Worm (Caenorhabditis elegans): ENCODE measurements around the gene ZC168.2.

Gene ZC168.2

DNA sequence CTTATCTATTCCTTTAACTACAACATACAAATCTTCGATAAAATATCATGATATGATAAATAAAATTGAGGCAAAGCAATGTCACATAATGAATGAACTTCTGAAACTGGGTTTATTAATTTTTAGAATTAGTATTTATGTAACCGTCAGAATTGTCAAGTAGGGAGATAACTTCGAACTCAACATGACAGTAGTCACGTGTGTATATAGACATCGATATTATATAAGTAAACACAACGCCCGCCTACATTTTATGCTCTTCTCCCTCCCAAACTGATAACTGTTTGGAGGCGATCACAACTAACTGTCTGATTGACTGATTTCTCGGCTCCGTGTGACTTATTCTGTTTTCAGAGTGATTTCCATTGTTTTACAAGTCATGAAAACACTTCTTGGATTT lies 33.5 kb downstream of the ZC168.2 start, which contains the start of gene ugt-54:
TSS of gene ugt-54 (plus strand) at position 355 of the 400 bp plus-strand sequence.
- no peak for TF ChIP-seq lsy-2 (tag; optimal IDR thresholded peaks at IDR 0.05)
- no peak for TF ChIP-seq tag-97 (GFP tag; IDR thresholded peaks at IDR 0.05)
- TF ChIP-seq php-3 (GFP tag; IDR thresholded peaks at IDR 0.05) = peak; percentile 63; the same call in 1 of the 2 replicates
- peak in 1 of 2 experiments; percentile 25 for TF ChIP-seq daf-16 (GFP tag; optimal IDR thresholded peaks at IDR 0.05)
- TF ChIP-seq daf-16 (tag; optimal IDR thresholded peaks at IDR 0.05) = peak; percentile 93
- peak; percentile 31 for TF ChIP-seq pqm-1 (tag; optimal IDR thresholded peaks at IDR 0.05)
- TF ChIP-seq lin-39 (tag; optimal IDR thresholded peaks at IDR 0.05) = no peak
- TF ChIP-seq nhr-237 (tag; optimal IDR thresholded peaks at IDR 0.05) = no peak
- TF ChIP-seq daf-12 (tag; optimal IDR thresholded peaks at IDR 0.05) = no peak
- TF ChIP-seq vab-7 (GFP tag; IDR thresholded peaks at IDR 0.05) = no peak
- TF ChIP-seq arid-1 (GFP tag; conservative IDR thresholded peaks at IDR 0.05) = no peak
- TF ChIP-seq Y105C5A.15 (GFP tag; IDR thresholded peaks at IDR 0.05) = no peak
- TF ChIP-seq nhr-102 (tag; optimal IDR thresholded peaks at IDR 0.05) = peak; percentile 43
- no peak for TF ChIP-seq Y75B8A.6 (GFP tag; IDR thresholded peaks at IDR 0.05)
- TF ChIP-seq ces-1 (GFP tag; optimal IDR thresholded peaks at IDR 0.05) = no peak
- TF ChIP-seq tra-1 (GFP tag; IDR thresholded peaks at IDR 0.05) = no peak
- TF ChIP-seq nhr-48 (tag; optimal IDR thresholded peaks at IDR 0.05) = peak; percentile 57
- TF ChIP-seq nhr-77 (tag; optimal IDR thresholded peaks at IDR 0.05) = no peak
- no peak for TF ChIP-seq rbr-2 (tag; optimal IDR thresholded peaks at IDR 0.05)
- no peak for TF ChIP-seq ceh-28 (tag; optimal IDR thresholded peaks at IDR 0.05)
- TF ChIP-seq daf-8 (GFP tag; IDR thresholded peaks at IDR 0.05) = no peak
- TF ChIP-seq F26F4.8 (GFP tag; conservative IDR thresholded peaks at IDR 0.05) = no peak
- no peak for TF ChIP-seq lin-13 (GFP tag; optimal IDR thresholded peaks at IDR 0.05)
- TF ChIP-seq dpl-1 (GFP tag; optimal IDR thresholded peaks at IDR 0.05) = no peak
- peak; percentile 84 for TF ChIP-seq dmd-6 (GFP tag; IDR thresholded peaks at IDR 0.05)
- no peak for TF ChIP-seq lin-29 (GFP tag; IDR thresholded peaks at IDR 0.05)
- TF ChIP-seq dve-1 (tag; optimal IDR thresholded peaks at IDR 0.05; ENCODE audit: insufficient read depth) = peak; percentile 72
- TF ChIP-seq hmg-1.1 (GFP tag; IDR thresholded peaks at IDR 0.05) = no peak
- TF ChIP-seq hlh-30 (tag; optimal IDR thresholded peaks at IDR 0.05; ENCODE audit: insufficient read depth) = peak; percentile 37
- no peak for TF ChIP-seq lim-7 (GFP tag; IDR thresholded peaks at IDR 0.05)
- peak; percentile 80 for TF ChIP-seq hlh-11 (tag; optimal IDR thresholded peaks at IDR 0.05)
- no peak for TF ChIP-seq mdt-29 (GFP tag; IDR thresholded peaks at IDR 0.05)
- TF ChIP-seq egl-27 (tag; optimal IDR thresholded peaks at IDR 0.05) = no peak
- peak; percentile 68 for TF ChIP-seq nhr-28 (tag; optimal IDR thresholded peaks at IDR 0.05)
- TF ChIP-seq lin-1 (GFP tag; IDR thresholded peaks at IDR 0.05) = no peak
- no peak for TF ChIP-seq ama-1 (optimal IDR thresholded peaks at IDR 0.05)

DNA sequence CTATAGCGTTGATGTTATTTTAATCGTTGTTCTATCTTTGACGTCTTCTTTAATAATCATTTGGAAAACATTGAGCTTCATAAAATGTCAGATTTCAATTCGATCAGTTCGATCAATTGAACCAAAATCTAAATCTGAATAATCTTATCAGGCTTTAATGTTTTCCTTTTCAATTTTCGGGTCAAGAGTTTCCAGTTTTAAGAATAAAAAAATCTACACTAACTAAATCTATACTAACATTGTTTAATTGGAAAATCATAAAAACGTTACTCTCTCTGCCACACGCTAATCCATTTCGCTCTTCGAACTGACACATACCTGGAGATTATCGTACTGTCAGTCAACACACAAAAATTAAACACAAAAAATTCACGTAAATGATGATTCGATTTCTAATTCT lies 36.4 kb downstream of the ZC168.2 start, which contains the start of gene T25B9.11:
TSS of gene T25B9.11 (plus strand) at position 301 of the 400 bp plus-strand sequence.
- TF ChIP-seq daf-16 (GFP tag; optimal IDR thresholded peaks at IDR 0.05) (no peak), daf-16 (tag; optimal IDR thresholded peaks at IDR 0.05) (no peak), zip-11 (GFP tag; IDR thresholded peaks at IDR 0.05) (no peak), lim-7 (GFP tag; IDR thresholded peaks at IDR 0.05) (no peak), nhr-28 (tag; optimal IDR thresholded peaks at IDR 0.05) (no peak), zfp-3 (GFP tag; conservative IDR thresholded peaks at IDR 0.05) (no peak), lin-15B (tag; optimal IDR thresholded peaks at IDR 0.05) (no peak), ceh-44 (GFP tag; IDR thresholded peaks at IDR 0.05) (no peak), arid-1 (GFP tag; conservative IDR thresholded peaks at IDR 0.05) (no peak), hif-1 (tag; optimal IDR thresholded peaks at IDR 0.05) (no peak)
